Worm (Caenorhabditis elegans): Measurements from ENCODE around the gene actl-1.

DNA sequence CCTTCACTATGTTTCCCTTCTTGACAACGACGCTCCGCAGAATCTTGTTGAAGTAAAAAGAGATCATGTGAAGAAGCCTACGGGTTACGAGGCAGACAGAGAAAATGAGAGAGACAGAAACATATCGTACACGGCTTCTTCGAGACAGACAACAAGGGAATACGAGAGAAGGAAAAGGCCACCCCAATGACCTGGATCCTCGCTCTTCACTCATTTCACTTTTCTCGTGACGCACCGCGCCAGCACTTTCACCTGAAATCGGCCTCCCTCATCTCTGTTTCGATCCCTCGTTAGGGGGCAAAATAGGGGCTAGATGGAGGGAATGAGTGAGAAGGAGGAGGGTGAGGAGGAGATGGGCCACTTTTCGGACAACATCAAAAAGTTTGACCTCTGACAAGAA is 15.6 kb upstream of the actl-1 start:
- no peak for TF ChIP-seq nhr-11 (tag; optimal IDR thresholded peaks at IDR 0.05)
- TF ChIP-seq pha-4 (tag; optimal IDR thresholded peaks at IDR 0.05): no peak
- TF ChIP-seq Y22D7AL.16 (tag; optimal IDR thresholded peaks at IDR 0.05): no peak
- no peak for TF ChIP-seq ama-1 (optimal IDR thresholded peaks at IDR 0.05)
- no peak for TF ChIP-seq pqm-1 (tag; optimal IDR thresholded peaks at IDR 0.05)
- peak; percentile 1 for TF ChIP-seq hlh-30 (tag; optimal IDR thresholded peaks at IDR 0.05; ENCODE audit: insufficient read depth)
- no peak for TF ChIP-seq tbx-7 (tag; optimal IDR thresholded peaks at IDR 0.05)
- no peak for TF ChIP-seq unc-55 (GFP tag; optimal IDR thresholded peaks at IDR 0.05)
- no peak for TF ChIP-seq unc-86 (tag; optimal IDR thresholded peaks at IDR 0.05)
- TF ChIP-seq eyg-1 (tag; optimal IDR thresholded peaks at IDR 0.05): no peak

All from whole organism, late embryonic.